Fruit fly (Drosophila melanogaster) whole organism, embryonic: ENCODE results near the gene dpr3.

Experiments used
- Abd-B ChIP-seq: fragments of 200-800 bp; sonication (Bioruptor generic); optimal IDR thresholded peaks from 2 replicates; lab custom pipeline; 2018; ENCODE audit warnings: missing biosample characterization, mild to moderate bottlenecking, missing genetic modification characterization, moderate library complexity
- B-H2 ChIP-seq: fragments of 200-800 bp; sonication (Bioruptor generic); optimal IDR thresholded peaks from 2 replicates; lab custom pipeline; 2018; ENCODE audit warnings: missing biosample characterization, mild to moderate bottlenecking, missing genetic modification characterization
- CG10979 ChIP-seq: fragments of 200-800 bp; sonication (Bioruptor generic); optimal IDR thresholded peaks from 2 replicates; lab custom pipeline; 2018; ENCODE audit warnings: missing biosample characterization, mild to moderate bottlenecking, missing genetic modification characterization, moderate library complexity
- CG11504 ChIP-seq: fragments of 200-800 bp; sonication (Bioruptor generic); optimal IDR thresholded peaks from 3 replicates; lab custom pipeline; 2019; ENCODE audit warnings: missing biosample characterization, mild to moderate bottlenecking, missing genetic modification characterization, moderate library complexity
- CG11696 ChIP-seq: fragments of 200-800 bp; sonication (Bioruptor generic); IDR thresholded peaks from 2 replicates; pipeline ENCODE4 v1.3.6; 2022; ENCODE audit warnings: missing biosample characterization, missing genetic modification characterization
- CG12659 ChIP-seq: fragments of 200-800 bp; sonication (Bioruptor generic); optimal IDR thresholded peaks from 3 replicates; lab custom pipeline; 2017; ENCODE audit warnings: mild to moderate bottlenecking, missing biosample characterization, missing genetic modification reagents, missing genetic modification characterization
- CG13123 ChIP-seq: fragments of 200-800 bp; sonication (Bioruptor generic); optimal IDR thresholded peaks from 2 replicates; lab custom pipeline; 2016; ENCODE audit warnings: missing biosample characterization, missing genetic modification characterization
- CG14014 ChIP-seq: fragments of 200-800 bp; sonication (Bioruptor generic); IDR thresholded peaks from 2 replicates; pipeline ENCODE4 v1.3.6; 2022; ENCODE audit warnings: missing biosample characterization, missing genetic modification characterization
- CG17359 ChIP-seq: fragments of 200-800 bp; sonication (Bioruptor generic); optimal IDR thresholded peaks from 3 replicates; lab custom pipeline; 2018; ENCODE audit warnings: missing biosample characterization, mild to moderate bottlenecking, missing genetic modification characterization, moderate library complexity
- CG18011 ChIP-seq: fragments of 200-800 bp; sonication (Bioruptor generic); optimal IDR thresholded peaks from 2 replicates; lab custom pipeline; 2017; ENCODE audit warnings: missing biosample characterization, missing genetic modification characterization, mild to moderate bottlenecking, moderate library complexity, missing genotype
- CG2678 ChIP-seq: fragments of 200-800 bp; sonication (Bioruptor generic); optimal IDR thresholded peaks from 3 replicates; lab custom pipeline; 2019; ENCODE audit warnings: missing biosample characterization, mild to moderate bottlenecking, missing genetic modification characterization, moderate library complexity
- CG30020 ChIP-seq: fragments of 200-800 bp; optimal IDR thresholded peaks from 2 replicates; lab custom pipeline; 2019; ENCODE audit warnings: missing biosample characterization, mild to moderate bottlenecking, missing genetic modification characterization, moderate library complexity
- CG3163 ChIP-seq: fragments of 200-800 bp; sonication (Bioruptor generic); optimal IDR thresholded peaks from 3 replicates; lab custom pipeline; 2016; ENCODE audit warnings: missing biosample characterization, missing genetic modification characterization
- CG33213 ChIP-seq: fragments of 200-800 bp; sonication (Bioruptor generic); optimal IDR thresholded peaks from 3 replicates; lab custom pipeline; 2016; ENCODE audit warnings: missing biosample characterization, missing genetic modification characterization
- CG3995 ChIP-seq: fragments of 200-800 bp; sonication (Bioruptor generic); optimal IDR thresholded peaks from 3 replicates; lab custom pipeline; 2016; ENCODE audit warnings: missing biosample characterization, missing genetic modification characterization
- CG43689 ChIP-seq: fragments of 200-800 bp; sonication (Bioruptor generic); IDR thresholded peaks from 2 replicates; pipeline ENCODE4 v1.3.6; 2022; ENCODE audit warnings: missing biosample characterization, missing genetic modification characterization
- CG6813 ChIP-seq: fragments of 200-800 bp; sonication (Bioruptor generic); optimal IDR thresholded peaks from 2 replicates; lab custom pipeline; 2017; ENCODE audit warnings: missing biosample characterization, missing genetic modification characterization, mild to moderate bottlenecking, moderate library complexity, missing genetic modification reagents
- CG7928 ChIP-seq: fragments of 200-800 bp; sonication (Bioruptor generic); optimal IDR thresholded peaks from 2 replicates; lab custom pipeline; 2017; ENCODE audit warnings: missing biosample characterization, mild to moderate bottlenecking, missing genetic modification characterization
- CG9727 ChIP-seq: fragments of 200-800 bp; sonication (Bioruptor generic); optimal IDR thresholded peaks from 3 replicates; lab custom pipeline; 2017; ENCODE audit warnings: missing biosample characterization, mild to moderate bottlenecking, missing genetic modification characterization
- D19B ChIP-seq: fragments of 200-800 bp; sonication (Bioruptor generic); optimal IDR thresholded peaks from 2 replicates; lab custom pipeline; 2017; ENCODE audit warnings: missing biosample characterization, mild to moderate bottlenecking, missing genetic modification characterization
- Dp ChIP-seq: fragments of 200-800 bp; sonication (Bioruptor generic); optimal IDR thresholded peaks from 2 replicates; lab custom pipeline; 2018; ENCODE audit warnings: missing biosample characterization, mild to moderate bottlenecking, missing genetic modification characterization, moderate library complexity
- E2f2 ChIP-seq: fragments of 200-800 bp; sonication (Bioruptor generic); IDR thresholded peaks from 2 replicates; pipeline ENCODE4 v1.3.6; 2022; ENCODE audit warnings: missing biosample characterization, missing genetic modification characterization
- Eip74EF ChIP-seq, 2 experiments: fragments of 200-800 bp in 1 of 2; fragments of >200 bp in 1 of 2; sonication (Bioruptor generic) in 1 of 2; optimal IDR thresholded peaks; 2 replicates each; lab custom pipeline; 2017 to 2019; ENCODE audit warnings: missing biosample characterization in 2 of 2, missing genetic modification characterization in 2 of 2, mild to moderate bottlenecking in 1 of 2, moderate library complexity in 1 of 2
- GATAe ChIP-seq: fragments of 200-800 bp; sonication (Bioruptor generic); conservative IDR thresholded peaks from 2 replicates; pipeline ENCODE4 v1.3.6; 2022; ENCODE audit warnings: missing biosample characterization, missing genetic modification characterization
- Hr39 ChIP-seq: fragments of >200 bp; optimal IDR thresholded peaks from 2 replicates; lab custom pipeline; 2017
- Hr51 ChIP-seq, 2 experiments: fragments of 200-800 bp; sonication (Bioruptor generic); optimal IDR thresholded peaks; 2 replicates in 1 of 2; 3 replicates in 1 of 2; lab custom pipeline; 2016 to 2018; ENCODE audit warnings: missing biosample characterization in 2 of 2, missing genetic modification characterization in 2 of 2, mild to moderate bottlenecking in 1 of 2, moderate library complexity in 1 of 2
- Lpt ChIP-seq: fragments of >200 bp; optimal IDR thresholded peaks from 2 replicates; lab custom pipeline; 2018; ENCODE audit warnings: missing biosample characterization, missing genetic modification characterization
- Max ChIP-seq: fragments of 200-800 bp; sonication (Bioruptor generic); optimal IDR thresholded peaks from 2 replicates; lab custom pipeline; 2016; ENCODE audit warnings: missing biosample characterization, mild to moderate bottlenecking, missing genetic modification characterization
- NC2β ChIP-seq: fragments of 200-800 bp; sonication (Bioruptor generic); optimal IDR thresholded peaks from 2 replicates; lab custom pipeline; 2016; ENCODE audit warnings: missing biosample characterization, missing genetic modification characterization
- NfI ChIP-seq: fragments of 200-800 bp; sonication (Bioruptor generic); optimal IDR thresholded peaks from 3 replicates; lab custom pipeline; 2018; ENCODE audit warnings: missing biosample characterization, mild to moderate bottlenecking, missing genetic modification characterization, moderate library complexity
- Ravus ChIP-seq: fragments of 200-800 bp; sonication (Bioruptor generic); IDR thresholded peaks from 2 replicates; pipeline ENCODE4 v1.3.6; 2022; ENCODE audit warnings: missing biosample characterization, missing genetic modification characterization
- Rx ChIP-seq: fragments of 200-800 bp; sonication (Bioruptor generic); IDR thresholded peaks from 2 replicates; pipeline ENCODE4 v1.3.6; 2022; ENCODE audit warnings: missing biosample characterization, missing genetic modification characterization
- Sin3A ChIP-seq: fragments of >200 bp; optimal IDR thresholded peaks from 2 replicates; lab custom pipeline; 2018
- Six4 ChIP-seq: fragments of 200-800 bp; sonication (Bioruptor generic); optimal IDR thresholded peaks from 2 replicates; lab custom pipeline; 2016; ENCODE audit warnings: missing biosample characterization, missing genetic modification characterization
- Sox100B ChIP-seq: fragments of 200-800 bp; sonication (Bioruptor generic); optimal IDR thresholded peaks from 3 replicates; lab custom pipeline; 2018; ENCODE audit warnings: missing biosample characterization, mild to moderate bottlenecking, missing genetic modification characterization
- Stat92E ChIP-seq, 3 experiments: fragments of >200 bp in 2 of 3; fragments of 200-800 bp in 1 of 3; sonication (Bioruptor generic) in 1 of 3; optimal IDR thresholded peaks; 2 replicates each; lab custom pipeline; 2017 to 2019; ENCODE audit warnings: missing biosample characterization in 3 of 3, missing genetic modification characterization in 3 of 3, mild to moderate bottlenecking in 1 of 3, moderate library complexity in 1 of 3
- amos ChIP-seq: fragments of 200-800 bp; sonication (Bioruptor generic); IDR thresholded peaks from 2 replicates; pipeline ENCODE4 v1.3.6; 2022; ENCODE audit warnings: missing biosample characterization, missing genetic modification characterization; ENCODE audit not compliant: partially characterized antibody
- ara ChIP-seq: fragments of 200-800 bp; sonication (Bioruptor generic); IDR thresholded peaks from 2 replicates; pipeline ENCODE4 v1.3.6; 2022; ENCODE audit warnings: missing biosample characterization, missing genetic modification characterization
- ase ChIP-seq: fragments of 200-800 bp; sonication (Bioruptor generic); IDR thresholded peaks from 3 replicates; pipeline ENCODE4 v1.3.6; 2022; ENCODE audit warnings: missing biosample characterization, missing genetic modification characterization
- cg ChIP-seq: fragments of 200-800 bp; sonication (Bioruptor generic); optimal IDR thresholded peaks from 3 replicates; lab custom pipeline; 2019; ENCODE audit warnings: missing biosample characterization, mild to moderate bottlenecking, missing genetic modification characterization, moderate library complexity
- dmrt11E ChIP-seq: fragments of 200-800 bp; sonication (Bioruptor generic); optimal IDR thresholded peaks from 3 replicates; lab custom pipeline; 2018; ENCODE audit warnings: missing biosample characterization, mild to moderate bottlenecking, missing genetic modification characterization, moderate library complexity
- emc ChIP-seq: fragments of 200-800 bp; sonication (Bioruptor generic); optimal IDR thresholded peaks from 2 replicates; lab custom pipeline; 2016; ENCODE audit warnings: missing biosample characterization, missing genetic modification characterization
- eyg ChIP-seq: fragments of 200-800 bp; sonication (Bioruptor generic); optimal IDR thresholded peaks from 3 replicates; lab custom pipeline; 2016; ENCODE audit warnings: missing biosample characterization, missing genetic modification characterization
- fd3F ChIP-seq: fragments of 200-800 bp; sonication (Bioruptor generic); optimal IDR thresholded peaks from 2 replicates; lab custom pipeline; 2018; ENCODE audit warnings: missing biosample characterization, mild to moderate bottlenecking, missing genetic modification characterization, moderate library complexity
- pita ChIP-seq: fragments of 200-800 bp; sonication (Bioruptor generic); optimal IDR thresholded peaks from 2 replicates; lab custom pipeline; 2017; ENCODE audit warnings: missing biosample characterization, mild to moderate bottlenecking, missing genetic modification characterization
- run ChIP-seq: fragments of 200-800 bp; sonication (Bioruptor generic); optimal IDR thresholded peaks from 3 replicates; lab custom pipeline; 2018; ENCODE audit warnings: missing biosample characterization, mild to moderate bottlenecking, missing genetic modification characterization
- sim ChIP-seq: fragments of 200-800 bp; sonication (Bioruptor generic); IDR thresholded peaks from 2 replicates; pipeline ENCODE4 v1.3.6; 2022; ENCODE audit warnings: missing biosample characterization, missing genetic modification characterization
- ttk ChIP-seq: fragments of 200-800 bp; sonication (Bioruptor generic); IDR thresholded peaks from 2 replicates; pipeline ENCODE4 v2.1.2; 2022; ENCODE audit warnings: missing biosample characterization, missing genetic modification characterization
- vnd ChIP-seq: fragments of 200-800 bp; sonication (Bioruptor generic); IDR thresholded peaks from 3 replicates; pipeline ENCODE4 v1.3.6; 2022; ENCODE audit warnings: missing biosample characterization, missing genetic modification characterization; ENCODE audit not compliant: partially characterized antibody
- yki ChIP-seq: fragments of >200 bp; optimal IDR thresholded peaks from 3 replicates; lab custom pipeline; 2018
- zf30C ChIP-seq: fragments of 200-800 bp; sonication (Bioruptor generic); optimal IDR thresholded peaks from 3 replicates; lab custom pipeline; 2018; ENCODE audit warnings: missing biosample characterization, mild to moderate bottlenecking, missing genetic modification characterization

dpr3 gene

DNA sequence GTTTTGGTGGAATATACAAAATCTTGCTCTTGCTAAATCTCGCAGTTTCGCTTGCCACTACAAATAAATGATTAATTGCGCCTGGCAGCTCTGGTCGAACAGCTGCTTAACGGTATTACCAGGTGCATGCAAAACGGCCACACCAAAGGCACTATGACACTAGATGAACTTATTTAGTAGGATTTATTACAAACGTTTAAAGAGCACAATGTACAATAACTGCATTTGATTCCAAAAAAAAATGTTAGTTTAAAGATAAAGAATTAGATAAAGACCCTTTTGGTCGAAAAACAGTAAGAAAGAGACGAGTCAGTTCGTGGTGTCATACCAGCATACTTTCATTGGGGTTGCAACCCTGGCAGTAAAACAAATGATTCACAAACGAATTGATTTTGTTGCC lies 37.5 kb upstream of the dpr3 start, which contains the start of the genes CG11723 and Tbcd (continued):
- no peak for TF ChIP-seq CG2678 (tag; lab: Kevin White, UChicago)
- peak; percentile 93 for TF ChIP-seq ara (GFP tag; lab: Robert Waterston, UW)
- TF ChIP-seq E2f2: peak; percentile 75
- peak; percentile 81 for TF ChIP-seq Sin3A (lab: Kevin White, UChicago)
- peak; percentile 87 for TF ChIP-seq ase
- peak; percentile 63 for TF ChIP-seq Ravus
- TF ChIP-seq emc (GFP tag; lab: Kevin White, UChicago): peak; percentile 55
- peak; percentile 29 for TF ChIP-seq Dp (GFP tag; lab: Kevin White, UChicago)
- peak; percentile 80 for TF ChIP-seq dmrt11E
- TF ChIP-seq Hr39: no peak
- TF ChIP-seq Abd-B (GFP tag; lab: Kevin White, UChicago): peak; percentile 89
- TF ChIP-seq Rx (GFP tag; lab: Robert Waterston, UW): peak; percentile 86
- TF ChIP-seq Max (GFP tag; lab: Kevin White, UChicago): peak; percentile 79
- TF ChIP-seq Lpt (GFP tag; lab: Kevin White, UChicago): no peak
- no peak; the same call in 1 of the 2 replicates for TF ChIP-seq GATAe (GFP tag; lab: Robert Waterston, UW)
- peak; percentile 82 for TF ChIP-seq CG10979 (tag; lab: Kevin White, UChicago)
- TF ChIP-seq CG43689 (GFP tag; lab: Robert Waterston, UW): peak; percentile 79
- TF ChIP-seq sim: peak; percentile 88
- TF ChIP-seq NfI (GFP tag; lab: Kevin White, UChicago): peak; percentile 87
- TF ChIP-seq CG33213 (GFP tag; lab: Kevin White, UChicago): peak; percentile 84
- no peak for TF ChIP-seq Sox100B (GFP tag; lab: Kevin White, UChicago)
- peak; percentile 87 for TF ChIP-seq CG14014 (GFP tag; lab: Robert Waterston, UW)
- peak; percentile 85 for TF ChIP-seq CG9727 (GFP tag; lab: Kevin White, UChicago)
- no peak for TF ChIP-seq B-H2 (GFP tag; lab: Kevin White, UChicago)
- TF ChIP-seq Hr51 (GFP tag; optimal IDR thresholded peaks at IDR 0.05; lab: Kevin White, UChicago): peak in 1 of 2 experiments; percentile 79
- TF ChIP-seq CG17359 (tag; lab: Kevin White, UChicago): no peak
- TF ChIP-seq CG12659 (GFP tag; lab: Kevin White, UChicago): peak; percentile 92
- TF ChIP-seq CG11504 (tag; lab: Kevin White, UChicago): no peak
- peak; percentile 68 for TF ChIP-seq Six4 (GFP tag; lab: Kevin White, UChicago)
- peak; percentile 81 for TF ChIP-seq eyg (GFP tag; lab: Kevin White, UChicago)
- peak; percentile 85 for TF ChIP-seq CG11696 (GFP tag; lab: Robert Waterston, UW)
- TF ChIP-seq CG6813: no peak
- 0 out of 3 replicates have a peak, but pooled peaks have one; percentile 32 for TF ChIP-seq vnd
- TF ChIP-seq Stat92E (GFP tag; optimal IDR thresholded peaks at IDR 0.05; lab: Kevin White, UChicago): peak in 1 of 3 experiments; percentile 56
- TF ChIP-seq run (tag; lab: Kevin White, UChicago): no peak
- TF ChIP-seq zf30C (GFP tag; lab: Kevin White, UChicago): no peak
- TF ChIP-seq Eip74EF (GFP tag; optimal IDR thresholded peaks at IDR 0.05; lab: Kevin White, UChicago): no peak
- TF ChIP-seq ttk (GFP tag; lab: Robert Waterston, UW): peak; percentile 92
- TF ChIP-seq CG7928 (GFP tag; lab: Kevin White, UChicago): peak; percentile 66
- TF ChIP-seq amos (GFP tag; lab: Robert Waterston, UW): 0 out of 2 replicates have a peak, but pooled peaks have one; percentile 15
- TF ChIP-seq yki (lab: Kevin White, UChicago): no peak
- peak; percentile 69 for TF ChIP-seq D19B (GFP tag; lab: Kevin White, UChicago)
- TF ChIP-seq pita (GFP tag; lab: Kevin White, UChicago): no peak
- TF ChIP-seq fd3F (GFP tag; lab: Kevin White, UChicago): peak; percentile 86
- TF ChIP-seq CG3995: peak; percentile 58
- TF ChIP-seq cg (GFP tag; lab: Kevin White, UChicago): no peak
- TF ChIP-seq CG30020 (tag; lab: Kevin White, UChicago): peak; percentile 88
- TF ChIP-seq CG3163 (GFP tag; lab: Kevin White, UChicago): peak; percentile 75
- peak; percentile 79 for TF ChIP-seq NC2β
- peak; percentile 84 for TF ChIP-seq CG18011 (GFP tag; lab: Kevin White, UChicago)
- peak; percentile 76 for TF ChIP-seq CG13123
